Worm (Caenorhabditis elegans) whole organism, young adult: ENCODE results near the gene hnd-1.

Source experiments
- F57C9.4 ChIP-seq: sonication (generic microtip); optimal IDR thresholded peaks from 2 replicates; lab custom pipeline; 2017; ENCODE audit warnings: mild to moderate bottlenecking, missing genetic modification characterization, missing compliant biosample characterization
- T26A5.8 ChIP-seq: sonication (generic microtip); optimal IDR thresholded peaks from 2 replicates; lab custom pipeline; 2016; ENCODE audit warnings: missing genetic modification characterization, missing compliant biosample characterization
- ama-1 ChIP-seq, 3 experiments: fragments of 150-350 bp in 1 of 3; sonication (generic microtip) in 2 of 3; optimal IDR thresholded peaks; 2 replicates each; lab custom pipeline; 2014 to 2018; ENCODE audit warnings: missing biosample characterization in 2 of 3, missing genetic modification characterization in 2 of 3, missing genetic modification reagents in 2 of 3
- egl-44 ChIP-seq: fragments of 200-800 bp; sonication (Bioruptor generic); IDR thresholded peaks from 2 replicates; pipeline ENCODE4 v1.3.6; 2022; ENCODE audit warnings: missing genetic modification reagents, missing genetic modification characterization, missing compliant biosample characterization
- lin-54 ChIP-seq: fragments of 200-800 bp; sonication (Bioruptor generic); optimal IDR thresholded peaks from 2 replicates; lab custom pipeline; 2018; ENCODE audit warnings: mild to moderate bottlenecking, missing genetic modification characterization, missing compliant biosample characterization
- madf-8 ChIP-seq: fragments of 200-800 bp; sonication (Bioruptor generic); conservative IDR thresholded peaks from 2 replicates; pipeline ENCODE4 v1.3.6; 2022; ENCODE audit warnings: missing genetic modification reagents, missing genetic modification characterization, missing compliant biosample characterization
- pha-4 ChIP-seq: fragments of 150-350 bp; sonication (generic microtip); optimal IDR thresholded peaks from 2 replicates; lab custom pipeline; 2014; ENCODE audit warnings: missing biosample characterization, missing genetic modification reagents, missing genetic modification characterization
- rpc-1 ChIP-seq, 2 experiments: fragments of 150-350 bp in 1 of 2; sonication (generic microtip) in 1 of 2; optimal IDR thresholded peaks; 2 replicates each; lab custom pipeline; 2014 to 2018; ENCODE audit warnings: missing biosample characterization in 1 of 2, missing genetic modification characterization in 1 of 2, missing genetic modification reagents in 1 of 2, missing genotype in 1 of 2
- ztf-28 ChIP-seq: fragments of 200-800 bp; sonication (Bioruptor generic); IDR thresholded peaks from 2 replicates; pipeline ENCODE4 v1.3.6; 2022; ENCODE audit warnings: missing genetic modification reagents, missing genetic modification characterization, missing compliant biosample characterization

ce11 chrX:11726450-11726849 lies 42.1 kb downstream of the hnd-1 start:
- TF ChIP-seq ama-1 (optimal IDR thresholded peaks at IDR 0.05; lab: Kevin White, UChicago) (no peak), ama-1 (GFP tag; optimal IDR thresholded peaks at IDR 0.05; lab: Kevin White, UChicago) (no peak), T26A5.8 (tag; lab: Kevin White, UChicago) (no peak), madf-8 (GFP tag; lab: Robert Waterston, UW) (no peak), pha-4 (tag; lab: Kevin White, UChicago) (no peak), egl-44 (GFP tag; lab: Robert Waterston, UW) (no peak), lin-54 (GFP tag; lab: Kevin White, UChicago) (no peak), F57C9.4 (no peak), ztf-28 (GFP tag; lab: Robert Waterston, UW) (no peak), rpc-1 (optimal IDR thresholded peaks at IDR 0.05; lab: Kevin White, UChicago) (no peak), rpc-1 (tag; optimal IDR thresholded peaks at IDR 0.05; lab: Kevin White, UChicago) (no peak)
